Fruit fly (Drosophila melanogaster): ENCODE data around the gene CG11630.

The CG11630 gene

dm6 chr2L:21754011-21754410 is 29.9 kb downstream of the CG11630 start:
- TF ChIP-seq unpg (GFP tag; optimal IDR thresholded peaks at IDR 0.05) (no peak), CG14860 (GFP tag; IDR thresholded peaks at IDR 0.05; ENCODE audit: partially characterized antibody) (no peak), Spps (tag; optimal IDR thresholded peaks at IDR 0.05) (no peak), CG32532 (GFP tag; IDR thresholded peaks at IDR 0.05) (peak; percentile 34; the same call in 1 of the 2 replicates), Fer1 (GFP tag; optimal IDR thresholded peaks at IDR 0.05) (no peak), HLHmδ (GFP tag; optimal IDR thresholded peaks at IDR 0.05) (no peak), Kr (GFP tag; optimal IDR thresholded peaks at IDR 0.05) (no peak), CG17186 (GFP tag; optimal IDR thresholded peaks at IDR 0.05) (no peak), CG33213 (GFP tag; optimal IDR thresholded peaks at IDR 0.05) (peak; percentile 3), Fer3 (tag; optimal IDR thresholded peaks at IDR 0.05) (peak; percentile 3), Dad (GFP tag; optimal IDR thresholded peaks at IDR 0.05) (no peak), pnt (GFP tag; optimal IDR thresholded peaks at IDR 0.05) (no peak), CG15514 (GFP tag; optimal IDR thresholded peaks at IDR 0.05) (no peak), Trl (optimal IDR thresholded peaks at IDR 0.05) (peak in 1 of 2 experiments; percentile 40), Trl (GFP tag; optimal IDR thresholded peaks at IDR 0.05) (no peak), CG3281 (GFP tag; optimal IDR thresholded peaks at IDR 0.05) (peak; percentile 1), mam (GFP tag; optimal IDR thresholded peaks at IDR 0.05) (peak; percentile 2), al (GFP tag; IDR thresholded peaks at IDR 0.05) (no peak), CG7928 (GFP tag; optimal IDR thresholded peaks at IDR 0.05) (no peak), Hr3 (GFP tag; optimal IDR thresholded peaks at IDR 0.05) (no peak), CG3163 (GFP tag; optimal IDR thresholded peaks at IDR 0.05) (peak; percentile 17), CG1529 (GFP tag; optimal IDR thresholded peaks at IDR 0.05) (no peak), D19B (GFP tag; optimal IDR thresholded peaks at IDR 0.05) (peak; percentile 7), CG1602 (GFP tag; optimal IDR thresholded peaks at IDR 0.05) (no peak), CG2678 (tag; optimal IDR thresholded peaks at IDR 0.05) (peak; percentile 31), Dip3 (GFP tag; optimal IDR thresholded peaks at IDR 0.05) (peak; percentile 9), CG2120 (GFP tag; optimal IDR thresholded peaks at IDR 0.05) (peak; percentile 34), Meics (GFP tag; optimal IDR thresholded peaks at IDR 0.05) (peak; percentile 48)

dm6 chr2L:21753448-21753908 is 30.4 kb downstream of the CG11630 start:
- TF ChIP-seq hb (GFP tag; IDR thresholded peaks at IDR 0.05; ENCODE audit: partially characterized antibody) (no peak), CG4617 (GFP tag; optimal IDR thresholded peaks at IDR 0.05; ENCODE audit: borderline replicate concordance) (no peak), Nf-YA (GFP tag; IDR thresholded peaks at IDR 0.05) (no peak), CG5180 (GFP tag; optimal IDR thresholded peaks at IDR 0.05) (peak; percentile 99), sens (GFP tag) (peak; percentile 48), CG7556 (GFP tag; optimal IDR thresholded peaks at IDR 0.05) (no peak), Hmx (GFP tag; optimal IDR thresholded peaks at IDR 0.05) (no peak), sd (tag; optimal IDR thresholded peaks at IDR 0.05) (peak; percentile 97), CG43689 (GFP tag; IDR thresholded peaks at IDR 0.05) (no peak), Atf6 (GFP tag; IDR thresholded peaks at IDR 0.05) (no peak), CG4854 (GFP tag; optimal IDR thresholded peaks at IDR 0.05) (no peak), Mes4 (GFP tag; optimal IDR thresholded peaks at IDR 0.05) (no peak), unpg (GFP tag; optimal IDR thresholded peaks at IDR 0.05) (no peak), Hr78 (GFP tag; optimal IDR thresholded peaks at IDR 0.05) (peak in 1 of 2 experiments; percentile 53), wek (GFP tag; optimal IDR thresholded peaks at IDR 0.05) (no peak), CG11504 (tag; optimal IDR thresholded peaks at IDR 0.05) (peak; percentile 47), CG18764 (GFP tag; optimal IDR thresholded peaks at IDR 0.05) (no peak), corto (GFP tag; optimal IDR thresholded peaks at IDR 0.05) (peak; percentile 60), CG1832 (GFP tag; optimal IDR thresholded peaks at IDR 0.05) (no peak), CG6854 (GFP tag; optimal IDR thresholded peaks at IDR 0.05) (no peak), ftz-f1 (GFP tag; optimal IDR thresholded peaks at IDR 0.05) (peak; percentile 26), Ets97D (GFP tag; optimal IDR thresholded peaks at IDR 0.05) (no peak), Rx (GFP tag; IDR thresholded peaks at IDR 0.05) (no peak), CG17361 (GFP tag; IDR thresholded peaks at IDR 0.05) (no peak), ssp (GFP tag; IDR thresholded peaks at IDR 0.05) (no peak), CG4282 (GFP tag; optimal IDR thresholded peaks at IDR 0.05) (no peak)

All from whole organism, embryonic.